Worm (Caenorhabditis elegans): Measurements from ENCODE around the gene srz-47.

DNA sequence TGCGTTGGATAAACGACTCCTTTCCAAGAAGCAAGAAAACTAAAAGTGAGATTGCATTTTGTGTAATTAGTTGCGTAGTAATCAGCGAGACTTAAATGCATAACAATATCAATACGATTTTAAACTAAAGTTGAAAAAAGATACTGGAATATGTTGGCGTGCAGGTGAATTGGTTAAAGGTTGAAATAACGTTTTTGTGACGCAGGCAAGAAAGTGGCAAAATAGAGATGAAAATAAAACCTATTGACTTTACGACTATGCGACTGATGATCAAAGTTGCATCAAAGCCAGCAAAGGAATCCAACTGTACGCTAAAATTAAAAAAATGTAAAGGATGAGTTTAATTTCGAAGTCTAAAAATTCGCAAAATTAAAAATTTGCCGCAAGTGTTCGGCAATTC is 26.7 kb downstream of the srz-47 start, which contains the start of gene srh-102:
- no peak for TF ChIP-seq nhr-237 (tag; optimal IDR thresholded peaks at IDR 0.05)
- no peak for TF ChIP-seq pha-4 (GFP tag; IDR thresholded peaks at IDR 0.05)
- TF ChIP-seq pha-4 (tag; optimal IDR thresholded peaks at IDR 0.05) = no peak
- no peak for TF ChIP-seq snpc-4 (tag; optimal IDR thresholded peaks at IDR 0.05)
- no peak for TF ChIP-seq nhr-76 (tag; optimal IDR thresholded peaks at IDR 0.05)
- no peak for TF ChIP-seq daf-19 (GFP tag; conservative IDR thresholded peaks at IDR 0.05)
- no peak for TF ChIP-seq lin-1 (GFP tag; IDR thresholded peaks at IDR 0.05)
- TF ChIP-seq nhr-77 (tag; optimal IDR thresholded peaks at IDR 0.05) = no peak
- no peak for TF ChIP-seq Y48G9A.11 (GFP tag; IDR thresholded peaks at IDR 0.05)
- no peak for TF ChIP-seq lin-13 (GFP tag; optimal IDR thresholded peaks at IDR 0.05)
- TF ChIP-seq daf-8 (GFP tag; IDR thresholded peaks at IDR 0.05) = no peak

Measured in whole organism, L4 larva.